Worm (Caenorhabditis elegans) whole organism, L2 larva: Measurements from ENCODE around the gene far-4.

Experiments used
- C34F6.9 ChIP-seq: fragments of 150-350 bp; optimal IDR thresholded peaks from 2 replicates; lab custom pipeline; 2014; ENCODE audit warnings: missing biosample characterization, missing genetic modification characterization
- R02D3.7 ChIP-seq: fragments of 150-350 bp; optimal IDR thresholded peaks from 2 replicates; lab custom pipeline; 2014; ENCODE audit warnings: missing biosample characterization, missing genetic modification characterization
- ama-1 ChIP-seq: fragments of 150-350 bp; optimal IDR thresholded peaks from 2 replicates; lab custom pipeline; 2018; ENCODE audit warnings: inconsistent platforms
- ceh-16 ChIP-seq: fragments of 150-350 bp; optimal IDR thresholded peaks from 2 replicates; lab custom pipeline; 2014; ENCODE audit warnings: missing biosample characterization, missing genetic modification characterization
- egl-27 ChIP-seq: sonication (generic microtip); optimal IDR thresholded peaks from 3 replicates; lab custom pipeline; 2017; ENCODE audit warnings: missing biosample characterization, missing genetic modification reagents, missing genetic modification characterization
- zag-1 ChIP-seq: fragments of 150-350 bp; optimal IDR thresholded peaks from 2 replicates; lab custom pipeline; 2014; ENCODE audit warnings: missing biosample characterization, missing genetic modification characterization
- ztf-11 ChIP-seq: sonication (generic microtip); optimal IDR thresholded peaks from 2 replicates; lab custom pipeline; 2017; ENCODE audit warnings: missing biosample characterization, missing genetic modification characterization

DNA sequence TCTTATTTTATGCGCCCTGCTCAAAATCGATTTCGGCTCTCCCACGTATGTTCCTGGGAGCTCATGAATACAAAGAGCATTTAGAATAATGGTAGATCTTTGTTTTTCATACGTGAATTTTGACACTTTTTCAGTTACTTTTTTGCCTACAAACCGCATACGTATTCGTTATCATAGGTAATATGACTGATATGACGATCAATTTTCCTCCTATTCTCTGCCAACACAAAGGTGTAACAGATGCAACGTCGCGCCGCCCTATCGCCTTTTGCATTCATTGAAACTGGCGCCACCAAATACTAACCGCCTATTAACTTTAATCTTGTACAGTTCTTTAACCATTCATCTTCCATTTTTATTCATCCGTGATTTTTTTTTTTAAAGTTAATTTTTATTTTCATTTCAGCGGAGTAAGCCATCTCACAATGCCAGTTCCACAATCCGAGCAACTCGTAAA, 48.1 kb upstream of the far-4 start, which contains the start of gene W07G4.5:
- no peak for TF ChIP-seq egl-27 (tag; lab: Kevin White, UChicago)
- no peak for TF ChIP-seq ceh-16 (tag; lab: Kevin White, UChicago)
- TF ChIP-seq ztf-11 (tag; lab: Kevin White, UChicago): no peak
- no peak for TF ChIP-seq zag-1
- no peak for TF ChIP-seq R02D3.7 (tag; lab: Kevin White, UChicago)
- no peak for TF ChIP-seq C34F6.9 (tag; lab: Kevin White, UChicago)
- TF ChIP-seq ama-1 (lab: Kevin White, UChicago): no peak
